Worm (Caenorhabditis elegans) whole organism, mixed stage, embryonic: ENCODE measurements around the gene C46F2.1.

ENCODE experiments used
- M03D4.4 ChIP-seq: sonication (generic microtip); optimal IDR thresholded peaks from 2 replicates; lab custom pipeline; 2017; ENCODE audit warnings: mild to moderate bottlenecking, missing genetic modification characterization, missing compliant biosample characterization
- ces-1 ChIP-seq: fragments of 150-350 bp; optimal IDR thresholded peaks from 2 replicates; lab custom pipeline; 2014; ENCODE audit warnings: missing biosample characterization, missing genetic modification reagents, missing genetic modification characterization
- elt-1 ChIP-seq: sonication (generic microtip); optimal IDR thresholded peaks from 2 replicates; lab custom pipeline; 2017; ENCODE audit warnings: missing genetic modification characterization, mild to moderate bottlenecking, missing compliant biosample characterization, antibody characterized with exemption, moderate library complexity, borderline replicate concordance; ENCODE audit not compliant: insufficient read depth
- elt-3 ChIP-seq: fragments of 150-350 bp; optimal IDR thresholded peaks from 2 replicates; lab custom pipeline; 2014; ENCODE audit warnings: missing biosample characterization, missing genetic modification characterization
- flh-1 ChIP-seq: fragments of 200-800 bp; sonication (Bioruptor generic); optimal IDR thresholded peaks from 2 replicates; lab custom pipeline; 2018; ENCODE audit warnings: mild to moderate bottlenecking, missing genetic modification characterization, moderate library complexity, missing compliant biosample characterization
- lin-13 ChIP-seq: fragments of 150-350 bp; optimal IDR thresholded peaks from 2 replicates; lab custom pipeline; 2014; ENCODE audit warnings: missing biosample characterization, missing genetic modification characterization
- mep-1 ChIP-seq: fragments of 150-350 bp; optimal IDR thresholded peaks from 2 replicates; lab custom pipeline; 2017; ENCODE audit warnings: missing biosample characterization, missing genetic modification reagents, missing genetic modification characterization, inconsistent platforms
- nhr-12 ChIP-seq: fragments of 150-350 bp; optimal IDR thresholded peaks from 2 replicates; lab custom pipeline; 2014; ENCODE audit warnings: missing biosample characterization, missing genetic modification characterization
- pha-4 ChIP-seq: fragments of 150-350 bp; optimal IDR thresholded peaks from 2 replicates; lab custom pipeline; 2018; ENCODE audit warnings: missing biosample characterization, missing genetic modification reagents, missing genetic modification characterization
- zip-8 ChIP-seq: fragments of 150-350 bp; optimal IDR thresholded peaks from 2 replicates; lab custom pipeline; 2014; ENCODE audit warnings: missing biosample characterization, missing genetic modification characterization

ce11 chrX:8107921-8108320, 30.1 kb downstream of the C46F2.1 start, which contains the start of gene K07E3.9:
- TF ChIP-seq lin-13 = no peak
- TF ChIP-seq mep-1 (tag; lab: Kevin White, UChicago) = no peak
- no peak for TF ChIP-seq ces-1
- no peak for TF ChIP-seq pha-4
- no peak for TF ChIP-seq flh-1 (GFP tag; lab: Kevin White, UChicago)
- no peak for TF ChIP-seq nhr-12 (tag; lab: Kevin White, UChicago)
- TF ChIP-seq zip-8 = no peak
- TF ChIP-seq M03D4.4 (tag; lab: Kevin White, UChicago) = no peak
- TF ChIP-seq elt-1 (tag; lab: Kevin White, UChicago) = no peak
- TF ChIP-seq elt-3 = no peak
